Fruit fly (Drosophila melanogaster) whole organism, prepupa: ENCODE data around the gene CG5618.

ENCODE experiments used
- CG10631 ChIP-seq: fragments of 200-800 bp; sonication (Bioruptor generic); optimal IDR thresholded peaks from 2 replicates; lab custom pipeline; 2016; ENCODE audit warnings: missing biosample characterization, missing genetic modification characterization
- CG10669 ChIP-seq: fragments of 200-800 bp; sonication (Bioruptor generic); optimal IDR thresholded peaks from 3 replicates; lab custom pipeline; 2018; ENCODE audit warnings: missing biosample characterization, mild to moderate bottlenecking, missing genetic modification characterization, moderate library complexity
- CG11902 ChIP-seq: fragments of 200-800 bp; sonication (Bioruptor generic); optimal IDR thresholded peaks from 3 replicates; lab custom pipeline; 2016; ENCODE audit warnings: missing biosample characterization, missing genetic modification characterization
- CG15336 ChIP-seq: fragments of 200-800 bp; sonication (Bioruptor generic); IDR thresholded peaks from 2 replicates; pipeline ENCODE4 v1.3.6; 2022; ENCODE audit warnings: missing biosample characterization, missing genetic modification characterization
- CG16779 ChIP-seq: fragments of 200-800 bp; sonication (Bioruptor generic); optimal IDR thresholded peaks from 3 replicates; lab custom pipeline; 2017; ENCODE audit warnings: missing biosample characterization, mild to moderate bottlenecking, missing genetic modification characterization
- CG3032 ChIP-seq: fragments of 200-800 bp; optimal IDR thresholded peaks from 2 replicates; lab custom pipeline; 2019; ENCODE audit warnings: missing biosample characterization, mild to moderate bottlenecking, missing genetic modification characterization, moderate library complexity
- CG31627 ChIP-seq: fragments of 200-800 bp; sonication (Bioruptor generic); optimal IDR thresholded peaks from 3 replicates; lab custom pipeline; 2016; ENCODE audit warnings: missing biosample characterization, missing genetic modification characterization
- CG34406 ChIP-seq: fragments of 200-800 bp; sonication (Bioruptor generic); optimal IDR thresholded peaks from 3 replicates; lab custom pipeline; 2016; ENCODE audit warnings: missing biosample characterization, missing genetic modification characterization
- CG3919 ChIP-seq: fragments of 200-800 bp; sonication (Bioruptor generic); optimal IDR thresholded peaks from 3 replicates; lab custom pipeline; 2016; ENCODE audit warnings: missing biosample characterization, missing genetic modification characterization
- CG4318 ChIP-seq: fragments of 200-800 bp; sonication (Bioruptor generic); optimal IDR thresholded peaks from 3 replicates; lab custom pipeline; 2017; ENCODE audit warnings: missing biosample characterization, mild to moderate bottlenecking, missing genetic modification characterization
- CG6163 ChIP-seq: fragments of 200-800 bp; sonication (Bioruptor generic); IDR thresholded peaks from 3 replicates; pipeline ENCODE4 v1.3.6; 2022; ENCODE audit warnings: missing biosample characterization, missing genetic modification characterization
- CG6808 ChIP-seq: fragments of 200-800 bp; sonication (Bioruptor generic); optimal IDR thresholded peaks from 3 replicates; lab custom pipeline; 2017; ENCODE audit warnings: missing biosample characterization, missing genetic modification characterization, mild to moderate bottlenecking, moderate library complexity, missing genetic modification reagents
- CG6854 ChIP-seq: fragments of 200-800 bp; sonication (Bioruptor generic); optimal IDR thresholded peaks from 2 replicates; lab custom pipeline; 2017; ENCODE audit warnings: missing biosample characterization, mild to moderate bottlenecking, missing genetic modification characterization
- CG7368 ChIP-seq: fragments of 200-800 bp; sonication (Bioruptor generic); optimal IDR thresholded peaks from 3 replicates; lab custom pipeline; 2016; ENCODE audit warnings: missing biosample characterization, missing genetic modification characterization
- CG8119 ChIP-seq: fragments of 200-800 bp; sonication (Bioruptor generic); IDR thresholded peaks from 3 replicates; pipeline ENCODE4 v1.3.6; 2022; ENCODE audit warnings: missing biosample characterization, missing genetic modification characterization
- CG8319 ChIP-seq: fragments of 200-800 bp; sonication (Bioruptor generic); optimal IDR thresholded peaks from 3 replicates; lab custom pipeline; 2016; ENCODE audit warnings: missing biosample characterization, missing genetic modification characterization
- CG8632 ChIP-seq: fragments of 200-800 bp; sonication (Bioruptor generic); optimal IDR thresholded peaks from 3 replicates; lab custom pipeline; 2016; ENCODE audit warnings: missing biosample characterization, missing genetic modification characterization
- Eip75B ChIP-seq: fragments of 200-800 bp; sonication (Bioruptor generic); optimal IDR thresholded peaks from 3 replicates; lab custom pipeline; 2016; ENCODE audit warnings: missing biosample characterization, missing genetic modification characterization
- Eip78C ChIP-seq: fragments of 200-800 bp; sonication (Bioruptor generic); peaks from one replicate; lab custom pipeline; 2016; ENCODE audit warnings: missing biosample characterization, missing genetic modification characterization
- Eip93F ChIP-seq: fragments of 200-800 bp; sonication (Bioruptor generic); optimal IDR thresholded peaks from 2 replicates; lab custom pipeline; 2016; ENCODE audit warnings: missing biosample characterization, mild to moderate bottlenecking, missing genetic modification characterization
- Ets21C ChIP-seq: fragments of 200-800 bp; sonication (Bioruptor generic); optimal IDR thresholded peaks from 3 replicates; lab custom pipeline; 2016; ENCODE audit warnings: missing biosample characterization, missing genetic modification characterization
- Ets96B ChIP-seq: fragments of 200-800 bp; optimal IDR thresholded peaks from 2 replicates; lab custom pipeline; 2019; ENCODE audit warnings: missing biosample characterization, mild to moderate bottlenecking, missing genetic modification characterization, moderate library complexity
- Hr39 ChIP-seq: fragments of 200-800 bp; sonication (Bioruptor generic); optimal IDR thresholded peaks from 2 replicates; lab custom pipeline; 2016; ENCODE audit warnings: missing biosample characterization, missing genetic modification characterization
- Hr4 ChIP-seq: fragments of 200-800 bp; sonication (Bioruptor generic); optimal IDR thresholded peaks from 3 replicates; lab custom pipeline; 2016; ENCODE audit warnings: missing biosample characterization, missing genetic modification characterization
- Met ChIP-seq: fragments of 200-800 bp; sonication (Bioruptor generic); optimal IDR thresholded peaks from 3 replicates; lab custom pipeline; 2016; ENCODE audit warnings: missing biosample characterization, missing genetic modification characterization
- OdsH ChIP-seq: fragments of 200-800 bp; sonication (Bioruptor generic); optimal IDR thresholded peaks from 3 replicates; lab custom pipeline; 2016; ENCODE audit warnings: missing biosample characterization, missing genetic modification characterization
- Smox ChIP-seq: fragments of 200-800 bp; sonication (Bioruptor generic); optimal IDR thresholded peaks from 3 replicates; lab custom pipeline; 2016; ENCODE audit warnings: missing biosample characterization, missing genetic modification characterization
- Sox102F ChIP-seq: fragments of 200-800 bp; sonication (Bioruptor generic); optimal IDR thresholded peaks from 2 replicates; lab custom pipeline; 2016; ENCODE audit warnings: missing biosample characterization, mild to moderate bottlenecking, missing genetic modification characterization
- Sox14 ChIP-seq: fragments of 200-800 bp; sonication (Bioruptor generic); optimal IDR thresholded peaks from 3 replicates; lab custom pipeline; 2016; ENCODE audit warnings: missing biosample characterization, missing genetic modification characterization
- Sox15 ChIP-seq: fragments of 200-800 bp; sonication (Bioruptor generic); optimal IDR thresholded peaks from 3 replicates; lab custom pipeline; 2016; ENCODE audit warnings: missing biosample characterization, missing genetic modification characterization
- dsx ChIP-seq: fragments of 200-800 bp; optimal IDR thresholded peaks from 3 replicates; lab custom pipeline; 2019; ENCODE audit warnings: missing biosample characterization, mild to moderate bottlenecking, missing genetic modification characterization, moderate library complexity; ENCODE audit not compliant: poor library complexity, severe bottlenecking
- esn ChIP-seq: fragments of 200-800 bp; sonication (Bioruptor generic); optimal IDR thresholded peaks from 2 replicates; lab custom pipeline; 2016; ENCODE audit warnings: missing biosample characterization, mild to moderate bottlenecking, missing genetic modification characterization, moderate library complexity
- fd85E ChIP-seq: fragments of 200-800 bp; sonication (Bioruptor generic); optimal IDR thresholded peaks from 3 replicates; lab custom pipeline; 2016; ENCODE audit warnings: missing biosample characterization, missing genetic modification characterization
- salr ChIP-seq, 2 experiments: fragments of 200-800 bp; sonication (Bioruptor generic); optimal IDR thresholded peaks; 3 replicates each; lab custom pipeline; 2016 to 2018; ENCODE audit warnings: missing biosample characterization in 2 of 2, missing genetic modification characterization in 2 of 2, mild to moderate bottlenecking in 1 of 2
- spab ChIP-seq: fragments of 200-800 bp; sonication (Bioruptor generic); optimal IDR thresholded peaks from 2 replicates; lab custom pipeline; 2017; ENCODE audit warnings: missing biosample characterization, mild to moderate bottlenecking, missing genetic modification characterization, missing genetic modification reagents
- ss ChIP-seq, 2 experiments: fragments of 200-800 bp; sonication (Bioruptor generic); optimal IDR thresholded peaks; 2 replicates in 1 of 2; 3 replicates in 1 of 2; lab custom pipeline; 2017 to 2018; ENCODE audit warnings: mild to moderate bottlenecking in 2 of 2, missing biosample characterization in 2 of 2, missing genetic modification characterization in 2 of 2, moderate library complexity in 1 of 2
- svp ChIP-seq: fragments of 200-800 bp; sonication (Bioruptor generic); peaks from one replicate; lab custom pipeline; 2016; ENCODE audit warnings: missing biosample characterization, missing genetic modification characterization
- topi ChIP-seq: fragments of 200-800 bp; sonication (Bioruptor generic); optimal IDR thresholded peaks from 3 replicates; lab custom pipeline; 2016; ENCODE audit warnings: missing biosample characterization, missing genetic modification characterization

CG5618 gene

DNA sequence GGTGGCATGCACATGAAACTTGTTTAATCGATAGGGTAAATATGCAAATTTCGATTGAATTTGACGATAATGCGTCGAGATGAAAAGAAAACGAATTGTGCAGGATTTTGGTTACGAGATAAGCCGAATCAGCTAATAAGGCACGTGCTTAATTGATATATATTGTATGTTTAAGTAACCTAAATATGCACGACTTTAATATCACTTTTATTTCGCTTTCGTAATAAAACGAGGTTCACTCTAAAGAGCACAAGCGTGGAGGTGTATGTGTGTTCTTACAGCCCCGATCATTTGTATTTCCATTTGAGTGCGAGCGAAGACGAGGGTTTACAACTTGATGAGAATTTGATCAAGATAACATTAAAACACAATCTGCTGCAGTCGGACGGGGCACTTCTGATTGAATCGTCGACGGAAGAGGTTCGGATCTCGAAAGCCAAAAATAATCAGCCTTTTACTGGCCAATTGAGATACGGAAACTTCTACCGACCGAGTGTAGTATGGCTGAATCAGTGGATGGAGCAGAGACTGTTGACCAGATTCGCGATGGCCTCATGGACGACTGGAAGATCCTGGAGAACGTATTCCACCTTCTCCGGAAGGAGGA is 580 bp downstream of the CG5618 start (continued):
- TF ChIP-seq CG6163 (GFP tag; lab: Robert Waterston, UW) (no peak; the same call in 2 of the 3 replicates), CG11902 (no peak), Ets21C (GFP tag; lab: Kevin White, UChicago) (no peak), OdsH (GFP tag; lab: Kevin White, UChicago) (no peak), CG7368 (no peak), CG4318 (GFP tag; lab: Kevin White, UChicago) (no peak), CG34406 (GFP tag; lab: Kevin White, UChicago) (no peak), Eip93F (peak; percentile 19), Sox102F (no peak), salr (GFP tag; optimal IDR thresholded peaks at IDR 0.05; lab: Kevin White, UChicago) (no peak), Eip75B (GFP tag; lab: Kevin White, UChicago) (no peak), Sox14 (GFP tag; lab: Kevin White, UChicago) (no peak), Eip78C (no peak), CG16779 (tag; lab: Kevin White, UChicago) (no peak), CG10669 (GFP tag; lab: Kevin White, UChicago) (no peak), topi (GFP tag; lab: Kevin White, UChicago) (no peak), esn (GFP tag; lab: Kevin White, UChicago) (peak; percentile 30), ss (GFP tag; optimal IDR thresholded peaks at IDR 0.05; lab: Kevin White, UChicago) (no peak), CG3032 (tag; lab: Kevin White, UChicago) (no peak)

DNA sequence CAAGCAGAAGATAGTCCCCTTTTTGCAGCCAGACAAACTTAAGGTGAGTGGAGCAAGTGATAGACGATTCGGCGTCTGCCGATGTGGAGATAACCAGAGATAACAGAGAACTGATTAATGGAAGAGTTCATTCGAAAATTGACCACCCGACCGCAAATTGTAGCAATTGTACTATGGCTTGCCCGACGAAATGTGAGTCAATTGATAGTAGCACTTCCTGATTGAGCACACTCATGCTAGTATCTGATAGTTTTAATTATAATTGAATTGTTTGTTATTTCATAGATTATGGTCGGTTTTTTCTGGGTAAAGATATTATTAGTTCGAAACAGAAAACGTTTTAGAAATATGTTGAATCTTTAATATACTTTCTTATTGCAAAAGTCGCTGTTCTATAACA is 1.1 kb downstream of the CG5618 start:
- TF ChIP-seq CG8632 (GFP tag; lab: Kevin White, UChicago) (no peak), salr (GFP tag; optimal IDR thresholded peaks at IDR 0.05; lab: Kevin White, UChicago) (no peak), spab (GFP tag; lab: Kevin White, UChicago) (no peak)

DNA sequence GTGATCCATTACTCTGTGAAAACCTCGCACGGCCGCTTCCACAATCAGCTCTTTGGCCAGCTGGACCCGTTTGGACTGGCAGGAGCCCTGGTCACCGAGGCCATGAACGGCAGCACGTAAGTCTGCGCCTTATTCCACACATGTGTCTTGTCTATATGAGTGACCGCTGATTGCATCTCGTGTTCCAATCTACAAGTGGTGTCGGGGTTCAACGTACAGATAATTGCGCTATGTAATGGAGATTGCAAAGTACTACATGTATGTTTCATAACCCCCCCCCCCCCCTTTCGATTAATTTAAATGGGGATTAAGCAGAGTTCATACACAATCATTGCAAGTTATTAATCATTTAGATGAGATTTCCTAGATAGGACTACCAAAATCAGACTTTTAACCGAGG is 1.6 kb downstream of the CG5618 start:
- TF ChIP-seq svp (GFP tag; lab: Kevin White, UChicago), result peak; percentile 98
- no peak for TF ChIP-seq fd85E (GFP tag; lab: Kevin White, UChicago)

DNA sequence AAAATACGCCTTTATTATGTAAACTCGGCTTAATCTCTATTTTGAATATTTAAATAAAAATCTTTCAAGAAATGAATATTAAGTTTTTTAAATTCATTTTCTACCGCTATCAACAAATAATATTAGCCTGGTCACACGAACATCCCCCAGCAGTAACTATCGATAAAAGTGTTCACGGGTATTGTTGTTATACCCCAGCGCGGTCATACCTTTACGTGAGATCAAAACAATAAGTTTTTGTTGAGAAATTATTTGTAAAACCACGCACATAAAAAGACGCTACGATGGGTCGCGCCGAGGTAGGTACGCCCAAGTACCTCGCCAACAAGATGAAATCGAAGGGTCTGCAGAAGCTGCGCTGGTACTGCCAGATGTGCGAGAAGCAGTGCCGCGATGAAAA is 3.4 kb downstream of the CG5618 start, which contains the start of gene kin17:
Gene kin17 (plus strand): TSS at position 195 of the 400 bp plus-strand sequence.
- no peak for TF ChIP-seq Sox15
- TF ChIP-seq CG3919 (GFP tag; lab: Kevin White, UChicago), result no peak
- no peak for TF ChIP-seq CG8119
- no peak for TF ChIP-seq CG31627
- no peak for TF ChIP-seq Hr4
- TF ChIP-seq CG10631, result no peak
- no peak for TF ChIP-seq Eip78C
- no peak for TF ChIP-seq CG6163 (GFP tag; lab: Robert Waterston, UW)
- TF ChIP-seq Smox (GFP tag; lab: Kevin White, UChicago), result no peak
- TF ChIP-seq dsx (GFP tag; lab: Kevin White, UChicago), result no peak
- TF ChIP-seq topi (GFP tag; lab: Kevin White, UChicago), result no peak
- no peak for TF ChIP-seq CG6808
- TF ChIP-seq, all 60 proteins: peak for 0

DNA sequence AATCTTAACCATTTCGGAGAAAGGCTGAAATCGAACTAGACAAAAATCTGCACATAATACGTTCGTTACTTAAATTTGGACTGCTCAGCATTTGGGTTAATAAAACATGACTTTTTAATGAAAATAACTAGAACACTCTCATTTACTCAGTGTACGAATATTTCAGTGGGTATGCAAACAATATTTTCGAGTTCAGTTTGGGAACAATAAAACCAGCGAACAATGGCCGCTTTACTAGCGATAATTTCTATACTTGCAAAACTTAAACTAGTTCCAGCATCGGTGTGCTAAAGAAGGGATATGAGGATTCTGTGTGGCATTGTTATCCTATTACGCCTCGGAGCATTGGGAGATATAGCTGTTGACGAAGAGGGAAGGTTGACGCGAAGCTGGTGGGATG is 5.0 kb downstream of the CG5618 start, which contains the start of gene CG5665:
Gene CG5665 (plus strand): TSS at position 301 of the 400 bp plus-strand sequence.
- TF ChIP-seq CG8319 (GFP tag; lab: Kevin White, UChicago), result no peak
- no peak for TF ChIP-seq CG7368
- TF ChIP-seq dsx (GFP tag; lab: Kevin White, UChicago), result no peak
- no peak for TF ChIP-seq Ets21C (GFP tag; lab: Kevin White, UChicago)
- TF ChIP-seq CG10669 (GFP tag; lab: Kevin White, UChicago), result no peak
- no peak for TF ChIP-seq CG15336 (GFP tag; lab: Robert Waterston, UW)
- no peak for TF ChIP-seq Met (GFP tag; lab: Kevin White, UChicago)
- TF ChIP-seq CG6854, result no peak
- no peak for TF ChIP-seq OdsH (GFP tag; lab: Kevin White, UChicago)
- no peak for TF ChIP-seq Ets96B (tag; lab: Kevin White, UChicago)
- no peak for TF ChIP-seq CG4318 (GFP tag; lab: Kevin White, UChicago)
- TF ChIP-seq esn (GFP tag; lab: Kevin White, UChicago), result no peak
- TF ChIP-seq ss (GFP tag; optimal IDR thresholded peaks at IDR 0.05; lab: Kevin White, UChicago), result no peak
- no peak for TF ChIP-seq Hr39 (GFP tag; lab: Kevin White, UChicago)
